Fruit fly (Drosophila melanogaster) whole organism, embryonic: ENCODE measurements around the gene caps.

ENCODE experiments used
- Adf1 ChIP-seq: fragments of 200-800 bp; sonication (Bioruptor generic); IDR thresholded peaks from 2 replicates; pipeline ENCODE4 v1.3.6; 2022; ENCODE audit warnings: missing biosample characterization, missing genetic modification characterization
- Blimp-1 ChIP-seq: fragments of 200-800 bp; sonication (Bioruptor generic); optimal IDR thresholded peaks from 3 replicates; lab custom pipeline; 2018; ENCODE audit warnings: missing biosample characterization, missing genetic modification characterization, mild to moderate bottlenecking, moderate library complexity, missing genetic modification reagents
- CG10209 ChIP-seq: fragments of 200-800 bp; sonication (Bioruptor generic); optimal IDR thresholded peaks from 3 replicates; lab custom pipeline; 2017; ENCODE audit warnings: missing biosample characterization, mild to moderate bottlenecking, missing genetic modification characterization, missing genetic modification reagents
- CG1024 ChIP-seq: fragments of 200-800 bp; sonication (Bioruptor generic); IDR thresholded peaks from 2 replicates; pipeline ENCODE4 v1.3.6; 2022; ENCODE audit warnings: missing biosample characterization, missing genetic modification characterization
- CG10565 ChIP-seq: fragments of 200-800 bp; sonication (Bioruptor generic); optimal IDR thresholded peaks from 3 replicates; lab custom pipeline; 2016; ENCODE audit warnings: missing biosample characterization, mild to moderate bottlenecking, missing genetic modification characterization
- CG11504 ChIP-seq: fragments of 200-800 bp; sonication (Bioruptor generic); optimal IDR thresholded peaks from 3 replicates; lab custom pipeline; 2019; ENCODE audit warnings: missing biosample characterization, mild to moderate bottlenecking, missing genetic modification characterization, moderate library complexity
- CG11560 ChIP-seq: fragments of 200-800 bp; sonication (Bioruptor generic); IDR thresholded peaks from 3 replicates; pipeline ENCODE4 v1.3.6; 2022; ENCODE audit warnings: missing biosample characterization, missing genetic modification characterization
- CG13287 ChIP-seq: fragments of 200-800 bp; sonication (Bioruptor generic); IDR thresholded peaks from 2 replicates; pipeline ENCODE4 v1.3.6; 2022; ENCODE audit warnings: missing biosample characterization, missing genetic modification characterization; ENCODE audit not compliant: partially characterized antibody
- CG13296 ChIP-seq: fragments of 200-800 bp; sonication (Bioruptor generic); optimal IDR thresholded peaks from 3 replicates; lab custom pipeline; 2018; ENCODE audit warnings: missing biosample characterization, mild to moderate bottlenecking, missing genetic modification characterization
- CG15696 ChIP-seq: fragments of 200-800 bp; sonication (Bioruptor generic); optimal IDR thresholded peaks from 2 replicates; lab custom pipeline; 2019; ENCODE audit warnings: missing biosample characterization, mild to moderate bottlenecking, missing genetic modification characterization, moderate library complexity
- CG18262 ChIP-seq: fragments of 200-800 bp; optimal IDR thresholded peaks from 3 replicates; lab custom pipeline; 2019; ENCODE audit warnings: missing biosample characterization, mild to moderate bottlenecking, missing genetic modification characterization, moderate library complexity
- CG2678 ChIP-seq: fragments of 200-800 bp; sonication (Bioruptor generic); optimal IDR thresholded peaks from 3 replicates; lab custom pipeline; 2019; ENCODE audit warnings: missing biosample characterization, mild to moderate bottlenecking, missing genetic modification characterization, moderate library complexity
- CG31224 ChIP-seq: fragments of 200-800 bp; sonication (Bioruptor generic); IDR thresholded peaks from 2 replicates; pipeline ENCODE4 v1.3.6; 2022; ENCODE audit warnings: missing biosample characterization, missing genetic modification characterization
- CG32767 ChIP-seq: fragments of 200-800 bp; sonication (Bioruptor generic); IDR thresholded peaks from 2 replicates; pipeline ENCODE4 v1.3.6; 2022; ENCODE audit warnings: missing biosample characterization, missing genetic modification characterization
- CG4360 ChIP-seq: fragments of 200-800 bp; sonication (Bioruptor generic); IDR thresholded peaks from 2 replicates; pipeline ENCODE4 v1.3.6; 2022; ENCODE audit warnings: missing biosample characterization, missing genetic modification characterization
- CG4820 ChIP-seq: fragments of 200-800 bp; sonication (Bioruptor generic); optimal IDR thresholded peaks from 3 replicates; lab custom pipeline; 2016; ENCODE audit warnings: missing biosample characterization, missing genetic modification characterization
- CG5245 ChIP-seq: fragments of 200-800 bp; sonication (Bioruptor generic); optimal IDR thresholded peaks from 3 replicates; lab custom pipeline; 2016; ENCODE audit warnings: missing biosample characterization, missing genetic modification characterization
- CG9727 ChIP-seq: fragments of 200-800 bp; sonication (Bioruptor generic); optimal IDR thresholded peaks from 3 replicates; lab custom pipeline; 2017; ENCODE audit warnings: missing biosample characterization, mild to moderate bottlenecking, missing genetic modification characterization
- Deaf1 ChIP-seq: fragments of 200-800 bp; optimal IDR thresholded peaks from 3 replicates; lab custom pipeline; 2019; ENCODE audit warnings: missing biosample characterization, mild to moderate bottlenecking, missing genetic modification characterization, moderate library complexity
- Dp ChIP-seq: fragments of 200-800 bp; sonication (Bioruptor generic); optimal IDR thresholded peaks from 2 replicates; lab custom pipeline; 2018; ENCODE audit warnings: missing biosample characterization, mild to moderate bottlenecking, missing genetic modification characterization, moderate library complexity
- Eip74EF ChIP-seq, 2 experiments: fragments of 200-800 bp in 1 of 2; fragments of >200 bp in 1 of 2; sonication (Bioruptor generic) in 1 of 2; optimal IDR thresholded peaks; 2 replicates each; lab custom pipeline; 2017 to 2019; ENCODE audit warnings: missing biosample characterization in 2 of 2, missing genetic modification characterization in 2 of 2, mild to moderate bottlenecking in 1 of 2, moderate library complexity in 1 of 2
- Ets65A ChIP-seq: fragments of 200-800 bp; sonication (Bioruptor generic); peaks from one replicate; lab custom pipeline; 2016; ENCODE audit warnings: missing biosample characterization, missing genetic modification characterization
- HLH3B ChIP-seq: fragments of 200-800 bp; sonication (Bioruptor generic); IDR thresholded peaks from 2 replicates; pipeline ENCODE4 v1.3.6; 2022; ENCODE audit warnings: missing biosample characterization, missing genetic modification characterization
- HLHmδ ChIP-seq: fragments of 200-800 bp; sonication (Bioruptor generic); optimal IDR thresholded peaks from 2 replicates; lab custom pipeline; 2018; ENCODE audit warnings: missing biosample characterization, mild to moderate bottlenecking, missing genetic modification characterization, moderate library complexity
- HmgD ChIP-seq: fragments of 200-800 bp; sonication (Bioruptor generic); optimal IDR thresholded peaks from 3 replicates; lab custom pipeline; 2016; ENCODE audit warnings: missing biosample characterization, missing genetic modification characterization
- Hmx ChIP-seq: fragments of 200-800 bp; sonication (Bioruptor generic); optimal IDR thresholded peaks from 2 replicates; lab custom pipeline; 2016; ENCODE audit warnings: missing biosample characterization, missing genetic modification characterization
- NC2β ChIP-seq: fragments of 200-800 bp; sonication (Bioruptor generic); optimal IDR thresholded peaks from 2 replicates; lab custom pipeline; 2016; ENCODE audit warnings: missing biosample characterization, missing genetic modification characterization
- Optix ChIP-seq: fragments of 200-800 bp; sonication (Bioruptor generic); IDR thresholded peaks from 3 replicates; pipeline ENCODE4 v1.3.6; 2022; ENCODE audit warnings: missing biosample characterization, missing genetic modification characterization
- Side ChIP-seq: fragments of 200-800 bp; sonication (Bioruptor generic); optimal IDR thresholded peaks from 2 replicates; lab custom pipeline; 2016; ENCODE audit warnings: missing biosample characterization, missing genetic modification characterization
- Sox100B ChIP-seq: fragments of 200-800 bp; sonication (Bioruptor generic); optimal IDR thresholded peaks from 3 replicates; lab custom pipeline; 2018; ENCODE audit warnings: missing biosample characterization, mild to moderate bottlenecking, missing genetic modification characterization
- Spps ChIP-seq: fragments of 200-800 bp; sonication (Bioruptor generic); optimal IDR thresholded peaks from 2 replicates; lab custom pipeline; 2018; ENCODE audit warnings: missing biosample characterization, mild to moderate bottlenecking, missing genetic modification characterization
- TFAM ChIP-seq: fragments of 200-800 bp; sonication (Bioruptor generic); optimal IDR thresholded peaks from 2 replicates; lab custom pipeline; 2017; ENCODE audit warnings: missing biosample characterization, missing genetic modification characterization, inconsistent platforms
- ac ChIP-seq: fragments of 200-800 bp; sonication (Bioruptor generic); optimal IDR thresholded peaks from 3 replicates; lab custom pipeline; 2017; ENCODE audit warnings: missing biosample characterization, mild to moderate bottlenecking, missing genetic modification characterization
- al ChIP-seq: fragments of 200-800 bp; sonication (Bioruptor generic); IDR thresholded peaks from 2 replicates; pipeline ENCODE4 v1.3.6; 2022; ENCODE audit warnings: missing biosample characterization, missing genetic modification characterization
- ase ChIP-seq: fragments of 200-800 bp; sonication (Bioruptor generic); IDR thresholded peaks from 3 replicates; pipeline ENCODE4 v1.3.6; 2022; ENCODE audit warnings: missing biosample characterization, missing genetic modification characterization
- az2 ChIP-seq: fragments of 200-800 bp; sonication (Bioruptor generic); optimal IDR thresholded peaks from 3 replicates; lab custom pipeline; 2016; ENCODE audit warnings: missing biosample characterization, missing genetic modification characterization
- bcd ChIP-seq: fragments of 200-800 bp; sonication (Bioruptor generic); optimal IDR thresholded peaks from 2 replicates; lab custom pipeline; 2017; ENCODE audit warnings: missing biosample characterization, mild to moderate bottlenecking, missing genetic modification characterization
- bsh ChIP-seq, 2 experiments: fragments of 200-800 bp; sonication (Bioruptor generic); optimal IDR thresholded peaks; 2 replicates each; lab custom pipeline; 2017 to 2018; ENCODE audit warnings: mild to moderate bottlenecking in 2 of 2, missing biosample characterization in 2 of 2, missing genetic modification characterization in 2 of 2, moderate library complexity in 1 of 2
- cad ChIP-seq: fragments of >200 bp; optimal IDR thresholded peaks from 2 replicates; lab custom pipeline; 2017; ENCODE audit warnings: missing biosample characterization, missing genetic modification characterization
- caup ChIP-seq: fragments of 200-800 bp; sonication (Bioruptor generic); optimal IDR thresholded peaks from 3 replicates; lab custom pipeline; 2017; ENCODE audit warnings: missing biosample characterization, mild to moderate bottlenecking, missing genetic modification characterization, moderate library complexity; ENCODE audit not compliant: severe bottlenecking
- crc ChIP-seq: fragments of 200-800 bp; sonication (Bioruptor generic); optimal IDR thresholded peaks from 2 replicates; lab custom pipeline; 2016; ENCODE audit warnings: missing biosample characterization, missing genetic modification characterization
- cwo ChIP-seq: fragments of 200-800 bp; sonication (Bioruptor generic); optimal IDR thresholded peaks from 3 replicates; lab custom pipeline; 2017; ENCODE audit warnings: missing biosample characterization, missing genetic modification characterization, mild to moderate bottlenecking, moderate library complexity, missing genetic modification reagents
- exex ChIP-seq: fragments of 200-800 bp; sonication (Bioruptor generic); optimal IDR thresholded peaks from 4 replicates; lab custom pipeline; 2018; ENCODE audit warnings: missing biosample characterization, mild to moderate bottlenecking, missing genetic modification characterization, moderate library complexity
- fd64A ChIP-seq: fragments of 200-800 bp; sonication (Bioruptor generic); optimal IDR thresholded peaks from 3 replicates; lab custom pipeline; 2018; ENCODE audit warnings: missing biosample characterization, mild to moderate bottlenecking, missing genetic modification characterization
- fu2 ChIP-seq: fragments of 200-800 bp; sonication (Bioruptor generic); optimal IDR thresholded peaks from 2 replicates; lab custom pipeline; 2016; ENCODE audit warnings: missing biosample characterization, missing genetic modification characterization
- hb ChIP-seq: fragments of 200-800 bp; sonication (Bioruptor generic); IDR thresholded peaks from 3 replicates; pipeline ENCODE4 v1.3.6; 2022; ENCODE audit warnings: missing biosample characterization, missing genetic modification characterization; ENCODE audit not compliant: partially characterized antibody
- hbn ChIP-seq: fragments of 200-800 bp; sonication (Bioruptor generic); IDR thresholded peaks from 2 replicates; pipeline ENCODE4 v1.3.6; 2022; ENCODE audit warnings: missing biosample characterization, missing genetic modification characterization; ENCODE audit not compliant: partially characterized antibody
- hth ChIP-seq: fragments of >200 bp; optimal IDR thresholded peaks from 2 replicates; lab custom pipeline; 2017; ENCODE audit warnings: inconsistent platforms
- luna ChIP-seq: fragments of 200-800 bp; sonication (Bioruptor generic); optimal IDR thresholded peaks from 2 replicates; lab custom pipeline; 2016; ENCODE audit warnings: missing biosample characterization, missing genetic modification characterization
- stc ChIP-seq: fragments of 200-800 bp; sonication (Bioruptor generic); IDR thresholded peaks from 2 replicates; pipeline ENCODE4 v1.3.6; 2022; ENCODE audit warnings: missing biosample characterization, missing genetic modification characterization
- ttk ChIP-seq: fragments of 200-800 bp; sonication (Bioruptor generic); IDR thresholded peaks from 2 replicates; pipeline ENCODE4 v2.1.2; 2022; ENCODE audit warnings: missing biosample characterization, missing genetic modification characterization

caps gene

dm6 chr3L:13189280-13189679 lies 39.2 kb upstream of the caps start (continued):
- TF ChIP-seq Hmx, result no peak
- TF ChIP-seq stc (GFP tag; lab: Robert Waterston, UW), result no peak
- TF ChIP-seq Dp (GFP tag; lab: Kevin White, UChicago), result no peak
- TF ChIP-seq CG4360 (GFP tag; lab: Robert Waterston, UW), result 0 out of 2 replicates have a peak, but pooled peaks have one; percentile 20
- TF ChIP-seq CG1024 (GFP tag; lab: Robert Waterston, UW), result peak; percentile 28; the same call in 1 of the 2 replicates
- TF ChIP-seq CG13287, result no peak
- TF ChIP-seq exex (tag; lab: Kevin White, UChicago), result no peak
- TF ChIP-seq CG31224, result no peak
- no peak for TF ChIP-seq luna (GFP tag; lab: Kevin White, UChicago)
- peak; percentile 78 for TF ChIP-seq CG2678 (tag; lab: Kevin White, UChicago)
- no peak for TF ChIP-seq CG11560 (tag; lab: Robert Waterston, UW)
- peak; percentile 30 for TF ChIP-seq TFAM (GFP tag; lab: Kevin White, UChicago)
- TF ChIP-seq NC2β (GFP tag; lab: Kevin White, UChicago), result peak; percentile 17
- TF ChIP-seq fu2, result no peak
- TF ChIP-seq cwo (GFP tag; lab: Kevin White, UChicago), result peak; percentile 22
- TF ChIP-seq al, result no peak
- peak; percentile 68 for TF ChIP-seq Blimp-1 (GFP tag; lab: Kevin White, UChicago)
- TF ChIP-seq CG10209 (GFP tag; lab: Kevin White, UChicago), result peak; percentile 11
- TF ChIP-seq hbn (GFP tag; lab: Robert Waterston, UW), result no peak
- TF ChIP-seq bsh (GFP tag; optimal IDR thresholded peaks at IDR 0.05; lab: Kevin White, UChicago), result peak in 1 of 2 experiments; percentile 64
- TF ChIP-seq CG4820, result peak; percentile 77
- peak; percentile 1 for TF ChIP-seq Deaf1 (tag; lab: Kevin White, UChicago)
- TF ChIP-seq Optix, result peak; percentile 53; the same call in 1 of the 3 replicates
- no peak for TF ChIP-seq cad (GFP tag; lab: Kevin White, UChicago)
- TF ChIP-seq bcd (GFP tag; lab: Kevin White, UChicago), result peak; percentile 32
- TF ChIP-seq Adf1 (GFP tag; lab: Robert Waterston, UW), result no peak
- no peak for TF ChIP-seq Ets65A (GFP tag; lab: Kevin White, UChicago)
- no peak for TF ChIP-seq CG32767 (GFP tag; lab: Robert Waterston, UW)
- TF ChIP-seq CG11504 (tag; lab: Kevin White, UChicago), result peak; percentile 80
- peak; percentile 45; the same call in 1 of the 2 replicates for TF ChIP-seq HLH3B (GFP tag; lab: Robert Waterston, UW)
- no peak for TF ChIP-seq hb (GFP tag; lab: Robert Waterston, UW)
- TF ChIP-seq ttk (GFP tag; lab: Robert Waterston, UW), result no peak
- peak; percentile 41 for TF ChIP-seq Sox100B
- TF ChIP-seq Side (GFP tag; lab: Kevin White, UChicago), result peak; percentile 48
- TF ChIP-seq CG9727 (GFP tag; lab: Kevin White, UChicago), result peak; percentile 77
- TF ChIP-seq az2 (GFP tag; lab: Kevin White, UChicago), result peak; percentile 7
- TF ChIP-seq fd64A (GFP tag; lab: Kevin White, UChicago), result no peak
- TF ChIP-seq CG13296, result no peak
- peak; percentile 59 for TF ChIP-seq CG15696
- TF ChIP-seq Spps, result peak; percentile 4
- TF ChIP-seq CG5245 (GFP tag; lab: Kevin White, UChicago), result peak; percentile 34
- TF ChIP-seq crc (GFP tag; lab: Kevin White, UChicago), result no peak
- peak in 1 of 2 experiments; percentile 37 for TF ChIP-seq Eip74EF (GFP tag; optimal IDR thresholded peaks at IDR 0.05; lab: Kevin White, UChicago)
- no peak for TF ChIP-seq hth (lab: Kevin White, UChicago)
- TF ChIP-seq ase, result peak; percentile 35; the same call in 1 of the 3 replicates
- no peak for TF ChIP-seq CG10565
- peak; percentile 86 for TF ChIP-seq CG18262 (tag; lab: Kevin White, UChicago)
- no peak for TF ChIP-seq HLHmδ (GFP tag; lab: Kevin White, UChicago)
- no peak for TF ChIP-seq caup
- TF ChIP-seq HmgD, result no peak
- TF ChIP-seq ac, result peak; percentile 24
